Fruit fly (Drosophila melanogaster) whole organism, embryonic: ENCODE measurements around the gene ato.

Experiments
- Atf-2 ChIP-seq: fragments of 200-800 bp; sonication (Bioruptor generic); optimal IDR thresholded peaks from 2 replicates; lab custom pipeline; 2016; ENCODE audit warnings: missing biosample characterization, missing genetic modification characterization
- BtbVII ChIP-seq: fragments of 200-800 bp; sonication (Bioruptor generic); optimal IDR thresholded peaks from 3 replicates; lab custom pipeline; 2017; ENCODE audit warnings: missing biosample characterization, mild to moderate bottlenecking, missing genetic modification characterization
- Bteb2 ChIP-seq: fragments of 200-800 bp; sonication (Bioruptor generic); optimal IDR thresholded peaks from 2 replicates; lab custom pipeline; 2016; ENCODE audit warnings: missing biosample characterization, missing genetic modification characterization
- CG10209 ChIP-seq: fragments of 200-800 bp; sonication (Bioruptor generic); optimal IDR thresholded peaks from 3 replicates; lab custom pipeline; 2017; ENCODE audit warnings: missing biosample characterization, mild to moderate bottlenecking, missing genetic modification characterization, missing genetic modification reagents
- CG10654 ChIP-seq: fragments of 200-800 bp; sonication (Bioruptor generic); optimal IDR thresholded peaks from 2 replicates; lab custom pipeline; 2016; ENCODE audit warnings: missing biosample characterization, missing genetic modification characterization
- CG11093 ChIP-seq: fragments of 200-800 bp; sonication (Bioruptor generic); IDR thresholded peaks from 3 replicates; pipeline ENCODE4 v1.3.6; 2022; ENCODE audit warnings: missing biosample characterization, missing genetic modification characterization
- CG13287 ChIP-seq: fragments of 200-800 bp; sonication (Bioruptor generic); IDR thresholded peaks from 2 replicates; pipeline ENCODE4 v1.3.6; 2022; ENCODE audit warnings: missing biosample characterization, missing genetic modification characterization; ENCODE audit not compliant: partially characterized antibody
- CG13624 ChIP-seq: fragments of 200-800 bp; sonication (Bioruptor generic); optimal IDR thresholded peaks from 2 replicates; lab custom pipeline; 2016; ENCODE audit warnings: missing biosample characterization, missing genetic modification characterization
- CG1792 ChIP-seq: fragments of 200-800 bp; sonication (Bioruptor generic); optimal IDR thresholded peaks from 2 replicates; lab custom pipeline; 2016; ENCODE audit warnings: missing biosample characterization, missing genetic modification characterization
- CG18599 ChIP-seq: fragments of 200-800 bp; sonication (Bioruptor generic); optimal IDR thresholded peaks from 3 replicates; lab custom pipeline; 2017; ENCODE audit warnings: missing biosample characterization, missing genetic modification characterization, mild to moderate bottlenecking, moderate library complexity, missing genetic modification reagents
- CG2712 ChIP-seq: fragments of 200-800 bp; optimal IDR thresholded peaks from 3 replicates; lab custom pipeline; 2019; ENCODE audit warnings: missing biosample characterization, mild to moderate bottlenecking, missing genetic modification characterization, moderate library complexity
- CG33213 ChIP-seq: fragments of 200-800 bp; sonication (Bioruptor generic); optimal IDR thresholded peaks from 3 replicates; lab custom pipeline; 2016; ENCODE audit warnings: missing biosample characterization, missing genetic modification characterization
- CG34422 ChIP-seq: fragments of 200-800 bp; sonication (Bioruptor generic); IDR thresholded peaks from 3 replicates; pipeline ENCODE4 v1.3.6; 2022; ENCODE audit warnings: missing biosample characterization, missing genetic modification characterization
- CG3847 ChIP-seq: fragments of 200-800 bp; sonication (Bioruptor generic); IDR thresholded peaks from 2 replicates; pipeline ENCODE4 v1.3.6; 2022; ENCODE audit warnings: missing biosample characterization, missing genetic modification characterization
- CG4820 ChIP-seq: fragments of 200-800 bp; sonication (Bioruptor generic); optimal IDR thresholded peaks from 3 replicates; lab custom pipeline; 2016; ENCODE audit warnings: missing biosample characterization, missing genetic modification characterization
- CG6791 ChIP-seq: fragments of 200-800 bp; sonication (Bioruptor generic); IDR thresholded peaks from 3 replicates; pipeline ENCODE4 v1.3.6; 2022; ENCODE audit warnings: missing biosample characterization, missing genetic modification characterization; ENCODE audit not compliant: partially characterized antibody
- CG7839 ChIP-seq: fragments of 200-800 bp; sonication (Bioruptor generic); optimal IDR thresholded peaks from 3 replicates; lab custom pipeline; 2018; ENCODE audit warnings: missing biosample characterization, mild to moderate bottlenecking, missing genetic modification characterization, moderate library complexity
- CG8924 ChIP-seq: fragments of 200-800 bp; optimal IDR thresholded peaks from 3 replicates; lab custom pipeline; 2019; ENCODE audit warnings: missing biosample characterization, mild to moderate bottlenecking, missing genetic modification characterization, moderate library complexity
- D19B ChIP-seq: fragments of 200-800 bp; sonication (Bioruptor generic); optimal IDR thresholded peaks from 2 replicates; lab custom pipeline; 2017; ENCODE audit warnings: missing biosample characterization, mild to moderate bottlenecking, missing genetic modification characterization
- Fer3 ChIP-seq: fragments of 200-800 bp; sonication (Bioruptor generic); optimal IDR thresholded peaks from 2 replicates; lab custom pipeline; 2018; ENCODE audit warnings: missing biosample characterization, mild to moderate bottlenecking, missing genetic modification characterization, moderate library complexity
- HHEX ChIP-seq: fragments of 200-800 bp; sonication (Bioruptor generic); optimal IDR thresholded peaks from 3 replicates; lab custom pipeline; 2017; ENCODE audit warnings: missing biosample characterization, mild to moderate bottlenecking, missing genetic modification characterization, missing genetic modification reagents
- Hey ChIP-seq: fragments of 200-800 bp; sonication (Bioruptor generic); optimal IDR thresholded peaks from 3 replicates; lab custom pipeline; 2018; ENCODE audit warnings: missing biosample characterization, mild to moderate bottlenecking, missing genetic modification characterization
- Hsf ChIP-seq: fragments of 200-800 bp; sonication (Bioruptor generic); optimal IDR thresholded peaks from 3 replicates; lab custom pipeline; 2016; ENCODE audit warnings: missing biosample characterization, missing genetic modification characterization
- Kr ChIP-seq: fragments of 200-800 bp; sonication (Bioruptor generic); optimal IDR thresholded peaks from 2 replicates; lab custom pipeline; 2017; ENCODE audit warnings: missing biosample characterization, mild to moderate bottlenecking, missing genetic modification characterization
- Mrtf ChIP-seq: fragments of 200-800 bp; sonication (Bioruptor generic); IDR thresholded peaks from 3 replicates; pipeline ENCODE4 v1.3.6; 2022; ENCODE audit warnings: missing biosample characterization, missing genetic modification characterization
- Nf-YA ChIP-seq: fragments of 200-800 bp; sonication (Bioruptor generic); IDR thresholded peaks from 2 replicates; pipeline ENCODE4 v1.3.6; 2022; ENCODE audit warnings: missing biosample characterization, missing genetic modification characterization
- Ptx1 ChIP-seq: fragments of 200-800 bp; sonication (Bioruptor generic); IDR thresholded peaks from 2 replicates; pipeline ENCODE4 v1.3.6; 2022; ENCODE audit warnings: missing biosample characterization, missing genetic modification characterization
- Rfx ChIP-seq: fragments of 200-800 bp; sonication (Bioruptor generic); IDR thresholded peaks from 2 replicates; pipeline ENCODE4 v1.3.6; 2022; ENCODE audit warnings: missing biosample characterization, missing genetic modification characterization
- Sry-δ ChIP-seq: fragments of 200-800 bp; sonication (Bioruptor generic); optimal IDR thresholded peaks from 2 replicates; lab custom pipeline; 2016; ENCODE audit warnings: missing biosample characterization, missing genetic modification characterization
- YL-1 ChIP-seq: fragments of 200-800 bp; sonication (Bioruptor generic); optimal IDR thresholded peaks from 3 replicates; lab custom pipeline; 2017; ENCODE audit warnings: missing biosample characterization, mild to moderate bottlenecking, missing genetic modification characterization
- ac ChIP-seq: fragments of 200-800 bp; sonication (Bioruptor generic); optimal IDR thresholded peaks from 3 replicates; lab custom pipeline; 2017; ENCODE audit warnings: missing biosample characterization, mild to moderate bottlenecking, missing genetic modification characterization
- amos ChIP-seq: fragments of 200-800 bp; sonication (Bioruptor generic); IDR thresholded peaks from 2 replicates; pipeline ENCODE4 v1.3.6; 2022; ENCODE audit warnings: missing biosample characterization, missing genetic modification characterization; ENCODE audit not compliant: partially characterized antibody
- bab2 ChIP-seq: fragments of 200-800 bp; sonication (Bioruptor generic); optimal IDR thresholded peaks from 2 replicates; lab custom pipeline; 2016; ENCODE audit warnings: missing biosample characterization, missing genetic modification characterization
- br ChIP-seq: fragments of >200 bp; optimal IDR thresholded peaks from 2 replicates; lab custom pipeline; 2017
- chif ChIP-seq, 2 experiments: fragments of 200-800 bp; sonication (Bioruptor generic); optimal IDR thresholded peaks; 3 replicates each; lab custom pipeline; 2016; ENCODE audit warnings: missing biosample characterization in 2 of 2, missing genetic modification characterization in 2 of 2
- chinmo ChIP-seq: fragments of 200-800 bp; sonication (Bioruptor generic); IDR thresholded peaks from 4 replicates; pipeline ENCODE4 v1.3.6; 2022; ENCODE audit warnings: missing biosample characterization, missing genetic modification characterization; ENCODE audit not compliant: partially characterized antibody
- crp ChIP-seq, 2 experiments: fragments of 200-800 bp; sonication (Bioruptor generic); optimal IDR thresholded peaks; 2 replicates in 1 of 2; 3 replicates in 1 of 2; lab custom pipeline; 2017; ENCODE audit warnings: missing biosample characterization in 2 of 2, missing genetic modification characterization in 2 of 2, mild to moderate bottlenecking in 1 of 2, moderate library complexity in 1 of 2
- cwo ChIP-seq: fragments of 200-800 bp; sonication (Bioruptor generic); optimal IDR thresholded peaks from 3 replicates; lab custom pipeline; 2017; ENCODE audit warnings: missing biosample characterization, missing genetic modification characterization, mild to moderate bottlenecking, moderate library complexity, missing genetic modification reagents
- fd96Cb ChIP-seq: fragments of 200-800 bp; sonication (Bioruptor generic); optimal IDR thresholded peaks from 2 replicates; lab custom pipeline; 2018; ENCODE audit warnings: missing biosample characterization, mild to moderate bottlenecking, missing genetic modification characterization, moderate library complexity
- gem ChIP-seq: fragments of 200-800 bp; sonication (Bioruptor generic); optimal IDR thresholded peaks from 2 replicates; lab custom pipeline; 2019; ENCODE audit warnings: missing biosample characterization, mild to moderate bottlenecking, missing genetic modification characterization, moderate library complexity
- h ChIP-seq: fragments of >200 bp; optimal IDR thresholded peaks from 2 replicates; lab custom pipeline; 2017
- hth ChIP-seq: fragments of >200 bp; optimal IDR thresholded peaks from 2 replicates; lab custom pipeline; 2017; ENCODE audit warnings: inconsistent platforms
- oc ChIP-seq: fragments of 200-800 bp; sonication (Bioruptor generic); optimal IDR thresholded peaks from 2 replicates; lab custom pipeline; 2018; ENCODE audit warnings: missing biosample characterization, mild to moderate bottlenecking, missing genetic modification characterization, moderate library complexity
- peb ChIP-seq: fragments of 200-800 bp; sonication (Bioruptor generic); IDR thresholded peaks from 2 replicates; pipeline ENCODE4 v1.3.6; 2022; ENCODE audit warnings: missing biosample characterization, missing genetic modification characterization
- pum ChIP-seq: fragments of 200-800 bp; sonication (Bioruptor generic); optimal IDR thresholded peaks from 2 replicates; lab custom pipeline; 2016; ENCODE audit warnings: missing biosample characterization, missing genetic modification characterization
- pzg ChIP-seq: fragments of 200-800 bp; sonication (Bioruptor generic); optimal IDR thresholded peaks from 3 replicates; lab custom pipeline; 2018; ENCODE audit warnings: missing biosample characterization, mild to moderate bottlenecking, missing genetic modification characterization, moderate library complexity
- ranshi ChIP-seq: fragments of 200-800 bp; sonication (Bioruptor generic); IDR thresholded peaks from 2 replicates; pipeline ENCODE4 v1.3.6; 2022; ENCODE audit warnings: missing biosample characterization, missing genetic modification characterization
- repo ChIP-seq: fragments of 200-800 bp; sonication (Bioruptor generic); optimal IDR thresholded peaks from 2 replicates; lab custom pipeline; 2016; ENCODE audit warnings: missing biosample characterization, missing genetic modification characterization
- sens-2 ChIP-seq: fragments of 200-800 bp; sonication (Bioruptor generic); IDR thresholded peaks from 2 replicates; pipeline ENCODE4 v1.3.6; 2022; ENCODE audit warnings: missing biosample characterization, missing genetic modification characterization
- shn ChIP-seq: fragments of 200-800 bp; sonication (Bioruptor generic); optimal IDR thresholded peaks from 3 replicates; lab custom pipeline; 2016; ENCODE audit warnings: missing biosample characterization, missing genetic modification characterization
- sima ChIP-seq: fragments of 200-800 bp; sonication (Bioruptor generic); optimal IDR thresholded peaks from 2 replicates; lab custom pipeline; 2016; ENCODE audit warnings: missing biosample characterization, missing genetic modification characterization
- zf30C ChIP-seq: fragments of 200-800 bp; sonication (Bioruptor generic); optimal IDR thresholded peaks from 3 replicates; lab custom pipeline; 2018; ENCODE audit warnings: missing biosample characterization, mild to moderate bottlenecking, missing genetic modification characterization

Gene ato

DNA sequence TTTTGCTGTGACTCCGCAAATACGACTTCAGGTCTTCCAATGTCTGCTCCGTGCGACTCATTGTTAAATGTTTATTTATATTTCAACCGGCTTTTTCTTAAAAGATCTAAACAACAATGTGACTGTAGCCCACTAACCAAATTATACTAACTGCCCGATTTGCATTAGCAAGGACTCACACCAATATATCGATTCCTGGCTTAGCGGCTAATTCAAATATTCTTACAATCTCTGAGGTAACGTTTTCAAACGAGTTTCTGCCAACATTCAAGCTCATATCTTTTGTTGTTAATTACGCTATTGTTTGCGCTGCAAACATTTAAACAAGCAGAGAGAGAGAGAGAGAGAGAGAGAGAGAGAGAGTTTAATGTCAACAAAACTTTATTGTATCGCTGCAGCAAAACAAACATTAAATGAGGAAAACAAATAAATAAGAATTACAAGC lies 30.7 kb downstream of the ato start, which contains the start of gene tex (continued):
- TF ChIP-seq zf30C (GFP tag; lab: Kevin White, UChicago) (no peak), pzg (GFP tag; lab: Kevin White, UChicago) (peak; percentile 89), oc (tag; lab: Kevin White, UChicago) (peak; percentile 43), CG13624 (GFP tag; lab: Kevin White, UChicago) (no peak), CG1792 (GFP tag; lab: Kevin White, UChicago) (no peak), CG4820 (no peak), Rfx (no peak), CG2712 (tag; lab: Kevin White, UChicago) (peak; percentile 55), CG6791 (GFP tag; lab: Robert Waterston, UW) (no peak), CG7839 (tag; lab: Kevin White, UChicago) (no peak), Nf-YA (no peak), repo (GFP tag; lab: Kevin White, UChicago) (no peak), br (lab: Kevin White, UChicago) (no peak), CG18599 (GFP tag; lab: Kevin White, UChicago) (no peak), CG13287 (GFP tag; lab: Robert Waterston, UW) (peak; percentile 67), CG8924 (tag; lab: Kevin White, UChicago) (peak; percentile 59), BtbVII (GFP tag; lab: Kevin White, UChicago) (no peak), Kr (GFP tag; lab: Kevin White, UChicago) (peak; percentile 14), Mrtf (GFP tag; lab: Robert Waterston, UW) (no peak), crp (GFP tag; optimal IDR thresholded peaks at IDR 0.05; lab: Kevin White, UChicago) (no peak), CG3847 (GFP tag; lab: Robert Waterston, UW) (no peak), chif (GFP tag; optimal IDR thresholded peaks at IDR 0.05; lab: Kevin White, UChicago) (peak in 1 of 2 experiments; percentile 14), ac (GFP tag; lab: Kevin White, UChicago) (peak; percentile 53), Atf-2 (GFP tag; lab: Kevin White, UChicago) (no peak), bab2 (GFP tag; lab: Kevin White, UChicago) (peak; percentile 36), sima (GFP tag; lab: Kevin White, UChicago) (no peak), CG33213 (peak; percentile 58), cwo (GFP tag; lab: Kevin White, UChicago) (no peak), gem (no peak), YL-1 (peak; percentile 23), Bteb2 (no peak), D19B (GFP tag; lab: Kevin White, UChicago) (no peak), ranshi (no peak), h (lab: Kevin White, UChicago) (no peak), CG11093 (no peak), sens-2 (GFP tag; lab: Robert Waterston, UW) (no peak), shn (GFP tag; lab: Kevin White, UChicago) (no peak), pum (GFP tag; lab: Kevin White, UChicago) (no peak), Sry-δ (GFP tag; lab: Kevin White, UChicago) (peak; percentile 66), Fer3 (tag; lab: Kevin White, UChicago) (peak; percentile 18), fd96Cb (tag; lab: Kevin White, UChicago) (peak; percentile 3), peb (GFP tag; lab: Robert Waterston, UW) (no peak), Hsf (GFP tag; lab: Kevin White, UChicago) (no peak), amos (peak; percentile 51), CG34422 (GFP tag; lab: Robert Waterston, UW) (peak; percentile 65; the same call in 1 of the 3 replicates), chinmo (GFP tag; lab: Robert Waterston, UW) (no peak), Hey (tag; lab: Kevin White, UChicago) (no peak), HHEX (GFP tag; lab: Kevin White, UChicago) (peak; percentile 37), hth (lab: Kevin White, UChicago) (no peak), Ptx1 (GFP tag; lab: Robert Waterston, UW) (no peak), CG10654 (GFP tag; lab: Kevin White, UChicago) (no peak), CG10209 (GFP tag; lab: Kevin White, UChicago) (no peak)
